Fruit fly (Drosophila melanogaster) whole organism, pupa: ENCODE data around the gene Appl.
"Not testable (repeated sequence)": the region's sequence is repeated elsewhere in the genome, so short reads cannot be mapped to it uniquely, and the experiment has no call there.

Experiments used
- CG10348 ChIP-seq: fragments of 200-800 bp; sonication (Bioruptor generic); IDR thresholded peaks from 2 replicates; pipeline ENCODE4 v1.3.6; 2022; ENCODE audit warnings: missing biosample characterization, missing genetic modification characterization
- CG12605 ChIP-seq: fragments of 200-800 bp; sonication (Bioruptor generic); IDR thresholded peaks from 2 replicates; pipeline ENCODE4 v1.3.6; 2022; ENCODE audit warnings: missing biosample characterization, missing genetic modification characterization
- CG13204 ChIP-seq: fragments of 200-800 bp; sonication (Bioruptor generic); optimal IDR thresholded peaks from 2 replicates; lab custom pipeline; 2018; ENCODE audit warnings: missing biosample characterization, mild to moderate bottlenecking, missing genetic modification characterization, moderate library complexity
- CG14655 ChIP-seq: fragments of 200-800 bp; sonication (Bioruptor generic); optimal IDR thresholded peaks from 3 replicates; lab custom pipeline; 2017; ENCODE audit warnings: mild to moderate bottlenecking, missing biosample characterization, missing genetic modification reagents, missing genetic modification characterization
- CG15710 ChIP-seq: fragments of 200-800 bp; sonication (Bioruptor generic); optimal IDR thresholded peaks from 2 replicates; lab custom pipeline; 2018; ENCODE audit warnings: missing biosample characterization, mild to moderate bottlenecking, missing genetic modification characterization, moderate library complexity
- CG17806 ChIP-seq: fragments of 200-800 bp; sonication (Bioruptor generic); optimal IDR thresholded peaks from 2 replicates; lab custom pipeline; 2018; ENCODE audit warnings: missing biosample characterization, mild to moderate bottlenecking, missing genetic modification characterization, moderate library complexity
- CG32121 ChIP-seq: fragments of 200-800 bp; sonication (Bioruptor generic); IDR thresholded peaks from 2 replicates; pipeline ENCODE4 v1.3.6; 2022; ENCODE audit warnings: missing biosample characterization, missing genetic modification characterization
- CG34367 ChIP-seq: fragments of 200-800 bp; sonication (Bioruptor generic); optimal IDR thresholded peaks from 2 replicates; lab custom pipeline; 2018; ENCODE audit warnings: missing biosample characterization, mild to moderate bottlenecking, missing genetic modification characterization
- CG4496 ChIP-seq: fragments of 200-800 bp; sonication (Bioruptor generic); IDR thresholded peaks from 3 replicates; pipeline ENCODE4 v1.3.6; 2022; ENCODE audit warnings: missing biosample characterization, missing genetic modification characterization
- CG8159 ChIP-seq: fragments of 200-800 bp; sonication (Bioruptor generic); optimal IDR thresholded peaks from 3 replicates; lab custom pipeline; 2018; ENCODE audit warnings: missing biosample characterization, mild to moderate bottlenecking, missing genetic modification characterization, moderate library complexity
- CG8301 ChIP-seq: fragments of 200-800 bp; sonication (Bioruptor generic); optimal IDR thresholded peaks from 2 replicates; lab custom pipeline; 2018; ENCODE audit warnings: missing biosample characterization, mild to moderate bottlenecking, missing genetic modification characterization
- CG9948 ChIP-seq: fragments of 200-800 bp; sonication (Bioruptor generic); optimal IDR thresholded peaks from 2 replicates; lab custom pipeline; 2018; ENCODE audit warnings: missing biosample characterization, mild to moderate bottlenecking, missing genetic modification characterization, moderate library complexity
- D1 ChIP-seq: fragments of 200-800 bp; sonication (Bioruptor generic); optimal IDR thresholded peaks from 2 replicates; lab custom pipeline; 2018; ENCODE audit warnings: missing biosample characterization, mild to moderate bottlenecking, missing genetic modification characterization, moderate library complexity
- EcR ChIP-seq: fragments of 200-800 bp; sonication (Bioruptor generic); optimal IDR thresholded peaks from 3 replicates; lab custom pipeline; 2019; ENCODE audit warnings: missing biosample characterization, missing genetic modification characterization, mild to moderate bottlenecking, moderate library complexity, missing genetic modification reagents
- Ets98B ChIP-seq: fragments of 200-800 bp; sonication (Bioruptor generic); IDR thresholded peaks from 2 replicates; pipeline ENCODE4 v1.3.6; 2022; ENCODE audit warnings: missing biosample characterization, missing genetic modification characterization
- Pif1A ChIP-seq: fragments of 200-800 bp; sonication (Bioruptor generic); optimal IDR thresholded peaks from 3 replicates; lab custom pipeline; 2016; ENCODE audit warnings: missing biosample characterization, missing genetic modification characterization
- Pif1B ChIP-seq: fragments of 200-800 bp; sonication (Bioruptor generic); optimal IDR thresholded peaks from 3 replicates; lab custom pipeline; 2016; ENCODE audit warnings: missing biosample characterization, missing genetic modification characterization
- Snoo ChIP-seq: fragments of 200-800 bp; sonication (Bioruptor generic); optimal IDR thresholded peaks from 3 replicates; lab custom pipeline; 2017; ENCODE audit warnings: missing biosample characterization, mild to moderate bottlenecking, missing genetic modification characterization, inconsistent platforms
- fd96Ca ChIP-seq: fragments of 200-800 bp; sonication (Bioruptor generic); IDR thresholded peaks from 3 replicates; pipeline ENCODE4 v1.3.6; 2022; ENCODE audit warnings: missing biosample characterization, missing genetic modification characterization
- gl ChIP-seq: fragments of 200-800 bp; sonication (Bioruptor generic); optimal IDR thresholded peaks from 2 replicates; lab custom pipeline; 2018; ENCODE audit warnings: missing biosample characterization, mild to moderate bottlenecking, missing genetic modification characterization
- rn ChIP-seq: fragments of 200-800 bp; sonication (Bioruptor generic); IDR thresholded peaks from 2 replicates; pipeline ENCODE4 v1.3.6; 2022; ENCODE audit warnings: missing biosample characterization, missing genetic modification characterization

The Appl gene

dm6 chrX:529724-530603 is at the start of gene Appl, which contains the start of gene CG4293:
Gene Appl, plus strand, starts transcription at chrX:530501.
Gene CG4293, minus strand, starts transcription at chrX:530291.
- TF ChIP-seq CG32121 (GFP tag; lab: Robert Waterston, UW) = no peak
- TF ChIP-seq CG9948 (tag; lab: Kevin White, UChicago) = no peak
- TF ChIP-seq D1 (tag; lab: Kevin White, UChicago) = no peak
- TF ChIP-seq CG17806 (tag; lab: Kevin White, UChicago) = no peak
- no peak for TF ChIP-seq CG4496 (GFP tag; lab: Robert Waterston, UW)
- TF ChIP-seq fd96Ca (GFP tag; lab: Robert Waterston, UW) = no peak
- no peak for TF ChIP-seq gl (tag; lab: Kevin White, UChicago)
- TF ChIP-seq CG34367 = no peak
- no peak for TF ChIP-seq rn (GFP tag; lab: Robert Waterston, UW)
- TF ChIP-seq Snoo (tag; lab: Kevin White, UChicago) = no peak
- no peak for TF ChIP-seq CG8301 (tag; lab: Kevin White, UChicago)
- TF ChIP-seq CG8159 = no peak
- TF ChIP-seq, all 21 proteins: peak for 0

- not testable (repeated sequence) for TF ChIP-seq Pif1A (GFP tag; lab: Kevin White, UChicago); Pif1B; D1 (tag; lab: Kevin White, UChicago)
These were observed 48.7 kb upstream of the Appl start, which contains the start of gene CG3176 for dm6 chrX:481642-482041. Gene CG3176, plus strand, starts transcription at chrX:481862.

- TF ChIP-seq CG8301 (tag; lab: Kevin White, UChicago) = no peak
- no peak for TF ChIP-seq EcR (GFP tag; lab: Kevin White, UChicago)
- TF ChIP-seq D1 (tag; lab: Kevin White, UChicago) = no peak
- no peak for TF ChIP-seq Pif1B
- no peak for TF ChIP-seq CG8159
- no peak for TF ChIP-seq CG34367
- TF ChIP-seq rn (GFP tag; lab: Robert Waterston, UW) = no peak
- 0 out of 3 replicates have a peak, but pooled peaks have one; percentile 23 for TF ChIP-seq fd96Ca (GFP tag; lab: Robert Waterston, UW)
- TF ChIP-seq Snoo (tag; lab: Kevin White, UChicago) = no peak
- TF ChIP-seq CG12605 (GFP tag; lab: Robert Waterston, UW) = no peak
- TF ChIP-seq CG9948 (tag; lab: Kevin White, UChicago) = peak; percentile 2
- no peak for TF ChIP-seq CG13204 (GFP tag; lab: Kevin White, UChicago)
- TF ChIP-seq Ets98B (GFP tag; lab: Robert Waterston, UW) = no peak
- no peak for TF ChIP-seq CG10348 (GFP tag; lab: Robert Waterston, UW)
- TF ChIP-seq CG15710 (tag; lab: Kevin White, UChicago) = peak; percentile 22
- TF ChIP-seq CG17806 (tag; lab: Kevin White, UChicago) = no peak
- no peak for TF ChIP-seq Pif1A (GFP tag; lab: Kevin White, UChicago)
- no peak for TF ChIP-seq CG14655 (GFP tag; lab: Kevin White, UChicago)
- TF ChIP-seq gl (tag; lab: Kevin White, UChicago) = no peak
- TF ChIP-seq CG4496 (GFP tag; lab: Robert Waterston, UW) = no peak
- TF ChIP-seq CG32121 (GFP tag; lab: Robert Waterston, UW) = no peak
These were observed 42.8 kb upstream of the Appl start, which contains the start of the genes CG18273 and CG3156 for dm6 chrX:487517-487957. Gene CG18273, minus strand, starts transcription at chrX:487581. Gene CG3156, plus strand, starts transcription at chrX:487878.

DNA sequence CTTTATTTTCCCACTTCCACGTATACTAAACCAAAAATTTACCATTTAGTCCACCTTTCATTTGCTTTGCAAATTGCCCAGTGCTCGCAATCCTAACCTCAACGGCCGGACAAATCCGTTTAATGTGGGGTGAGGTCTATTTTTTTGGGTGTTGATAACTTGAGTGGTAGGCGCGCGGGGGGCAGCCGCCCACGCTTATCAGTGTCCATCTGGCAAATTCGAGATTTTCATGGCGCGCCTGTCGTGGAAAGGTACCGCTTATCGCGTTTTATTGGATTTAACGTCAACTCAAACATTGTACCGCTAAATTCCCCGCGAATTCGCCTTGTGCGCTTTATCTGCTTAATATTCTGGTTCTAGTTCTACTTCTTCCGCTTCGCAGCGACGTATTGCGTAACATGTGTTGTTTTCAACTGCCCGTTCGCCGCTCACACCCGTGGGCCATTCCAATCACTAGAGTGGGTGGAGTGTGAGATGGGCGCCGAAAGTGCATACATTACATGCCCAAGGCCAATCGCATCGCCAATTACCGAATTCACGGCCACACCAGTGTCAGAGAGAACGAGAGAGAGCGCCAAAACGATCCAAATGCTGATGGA is 37.5 kb upstream of the Appl start:
- TF ChIP-seq CG17806 (tag; lab: Kevin White, UChicago) = no peak
- no peak for TF ChIP-seq CG9948 (tag; lab: Kevin White, UChicago)
- no peak for TF ChIP-seq CG12605 (GFP tag; lab: Robert Waterston, UW)
- no peak for TF ChIP-seq CG34367
- no peak for TF ChIP-seq fd96Ca (GFP tag; lab: Robert Waterston, UW)
- no peak for TF ChIP-seq CG8301 (tag; lab: Kevin White, UChicago)
- TF ChIP-seq D1 (tag; lab: Kevin White, UChicago) = no peak

- TF ChIP-seq D1 (tag; lab: Kevin White, UChicago) (no peak), CG14655 (GFP tag; lab: Kevin White, UChicago) (peak; percentile 99), fd96Ca (GFP tag; lab: Robert Waterston, UW) (peak; percentile 99), CG8159 (peak; percentile 96), CG12605 (GFP tag; lab: Robert Waterston, UW) (peak; percentile 98), gl (tag; lab: Kevin White, UChicago) (peak; percentile 97), EcR (GFP tag; lab: Kevin White, UChicago) (peak; percentile 31), CG32121 (GFP tag; lab: Robert Waterston, UW) (peak; percentile 97), Pif1A (GFP tag; lab: Kevin White, UChicago) (peak; percentile 98), Ets98B (GFP tag; lab: Robert Waterston, UW) (peak; percentile 99), rn (GFP tag; lab: Robert Waterston, UW) (peak; percentile 96), CG10348 (GFP tag; lab: Robert Waterston, UW) (peak; percentile 95), Pif1B (peak; percentile 98), Snoo (tag; lab: Kevin White, UChicago) (peak; percentile 94), CG34367 (peak; percentile 98), CG9948 (tag; lab: Kevin White, UChicago) (peak; percentile 97), CG4496 (GFP tag; lab: Robert Waterston, UW) (peak; percentile 99), CG15710 (tag; lab: Kevin White, UChicago) (peak; percentile 98), CG17806 (tag; lab: Kevin White, UChicago) (peak; percentile 97), CG8301 (tag; lab: Kevin White, UChicago) (peak; percentile 99), CG13204 (GFP tag; lab: Kevin White, UChicago) (peak; percentile 86)
These were observed 36.7 kb upstream of the Appl start, which contains the start of gene CG17896 for dm6 chrX:493445-494190. Gene CG17896, minus strand, starts transcription at chrX:493495.
